Worm (Caenorhabditis elegans) whole organism, young adult: ENCODE measurements around the gene C33F10.1.

Experiments
- B0336.3 ChIP-seq: fragments of 200-800 bp; sonication (Bioruptor generic); IDR thresholded peaks from 2 replicates; pipeline ENCODE4 v1.3.6; 2022; ENCODE audit warnings: missing genetic modification characterization, missing compliant biosample characterization
- F37B4.10 ChIP-seq: fragments of 200-800 bp; sonication (Bioruptor generic); IDR thresholded peaks from 2 replicates; pipeline ENCODE4 v1.3.6; 2022; ENCODE audit warnings: missing genetic modification characterization, missing compliant biosample characterization
- F39B2.1 ChIP-seq: fragments of 200-800 bp; sonication (Bioruptor generic); IDR thresholded peaks from 2 replicates; pipeline ENCODE4 v1.3.6; 2022; ENCODE audit warnings: missing genetic modification reagents, missing genetic modification characterization, missing compliant biosample characterization
- F57A8.1 ChIP-seq: fragments of 200-800 bp; sonication (Bioruptor generic); optimal IDR thresholded peaks from 2 replicates; lab custom pipeline; 2018; ENCODE audit warnings: mild to moderate bottlenecking, missing genetic modification characterization, moderate library complexity, missing compliant biosample characterization
- K11D2.4 ChIP-seq: fragments of 200-800 bp; sonication (Bioruptor generic); IDR thresholded peaks from 2 replicates; pipeline ENCODE4 v1.3.6; 2022; ENCODE audit warnings: missing genetic modification reagents, missing genetic modification characterization, missing compliant biosample characterization
- Y53F4B.3 ChIP-seq: fragments of 200-800 bp; sonication (Bioruptor generic); IDR thresholded peaks from 2 replicates; pipeline ENCODE4 v1.3.6; 2022; ENCODE audit warnings: missing genetic modification reagents, missing genetic modification characterization, missing compliant biosample characterization
- Y56A3A.18 ChIP-seq: fragments of 200-800 bp; sonication (Bioruptor generic); IDR thresholded peaks from 2 replicates; pipeline ENCODE4 v1.3.6; 2022; ENCODE audit warnings: missing genetic modification reagents, missing genetic modification characterization, missing compliant biosample characterization
- Y79H2A.3 ChIP-seq: fragments of 200-800 bp; sonication (Bioruptor generic); conservative IDR thresholded peaks from 2 replicates; pipeline ENCODE4 v1.3.6; 2022; ENCODE audit warnings: missing genetic modification reagents, missing genetic modification characterization, missing compliant biosample characterization
- Y95B8A.8 ChIP-seq: fragments of 200-800 bp; sonication (Bioruptor generic); IDR thresholded peaks from 2 replicates; pipeline ENCODE4 v1.3.6; 2022; ENCODE audit warnings: missing genetic modification reagents, missing genetic modification characterization, missing compliant biosample characterization
- ZK185.1 ChIP-seq: sonication (generic microtip); optimal IDR thresholded peaks from 2 replicates; lab custom pipeline; 2016; ENCODE audit warnings: mild to moderate bottlenecking, missing genetic modification characterization, missing compliant biosample characterization; ENCODE audit not compliant: poor library complexity, severe bottlenecking
- akir-1 ChIP-seq: fragments of 200-800 bp; sonication (Bioruptor generic); optimal IDR thresholded peaks from 2 replicates; lab custom pipeline; 2018; ENCODE audit warnings: mild to moderate bottlenecking, missing genetic modification characterization, moderate library complexity, missing compliant biosample characterization
- attf-6 ChIP-seq: fragments of 200-800 bp; sonication (Bioruptor generic); IDR thresholded peaks from 2 replicates; pipeline ENCODE4 v1.3.6; 2022; ENCODE audit warnings: missing genetic modification reagents, missing genetic modification characterization, missing compliant biosample characterization
- bed-1 ChIP-seq: fragments of 200-800 bp; sonication (Bioruptor generic); IDR thresholded peaks from 2 replicates; pipeline ENCODE4 v1.3.6; 2022; ENCODE audit warnings: missing genetic modification reagents, missing genetic modification characterization, missing compliant biosample characterization
- cebp-2 ChIP-seq: fragments of 200-800 bp; sonication (Bioruptor generic); IDR thresholded peaks from 2 replicates; pipeline ENCODE4 v1.3.6; 2022; ENCODE audit warnings: missing genetic modification characterization, missing compliant biosample characterization
- ceh-100 ChIP-seq: fragments of 200-800 bp; sonication (Bioruptor generic); IDR thresholded peaks from 2 replicates; pipeline ENCODE4 v1.3.6; 2022; ENCODE audit warnings: missing genetic modification reagents, missing genetic modification characterization, missing compliant biosample characterization
- ceh-79 ChIP-seq: sonication (generic microtip); optimal IDR thresholded peaks from 2 replicates; lab custom pipeline; 2017; ENCODE audit warnings: mild to moderate bottlenecking, missing genetic modification characterization, missing compliant biosample characterization
- ceh-91 ChIP-seq: fragments of 200-800 bp; sonication (Bioruptor generic); IDR thresholded peaks from 2 replicates; pipeline ENCODE4 v1.3.6; 2022; ENCODE audit warnings: missing genetic modification reagents, missing genetic modification characterization, missing compliant biosample characterization
- chd-7 ChIP-seq: sonication (generic microtip); optimal IDR thresholded peaks from 2 replicates; lab custom pipeline; 2016; ENCODE audit warnings: mild to moderate bottlenecking, missing genetic modification characterization, moderate library complexity, missing compliant biosample characterization
- dox-1 ChIP-seq: fragments of 200-800 bp; sonication (Bioruptor generic); IDR thresholded peaks from 2 replicates; pipeline ENCODE4 v1.3.6; 2022; ENCODE audit warnings: missing genetic modification reagents, missing genetic modification characterization, missing compliant biosample characterization
- dpff-1 ChIP-seq: sonication (generic microtip); optimal IDR thresholded peaks from 2 replicates; lab custom pipeline; 2017; ENCODE audit warnings: mild to moderate bottlenecking, missing genetic modification characterization, missing compliant biosample characterization
- efl-1 ChIP-seq: fragments of 150-350 bp; optimal IDR thresholded peaks from 2 replicates; lab custom pipeline; 2014; ENCODE audit warnings: missing biosample characterization, missing genetic modification reagents, missing genetic modification characterization
- egl-18 ChIP-seq: fragments of 200-800 bp; sonication (Bioruptor generic); IDR thresholded peaks from 2 replicates; pipeline ENCODE4 v1.3.6; 2022; ENCODE audit warnings: missing genetic modification reagents, missing genetic modification characterization, missing compliant biosample characterization
- egrh-3 ChIP-seq: fragments of 200-800 bp; sonication (Bioruptor generic); IDR thresholded peaks from 2 replicates; pipeline ENCODE4 v1.3.6; 2022; ENCODE audit warnings: missing genetic modification reagents, missing genetic modification characterization, missing compliant biosample characterization
- gei-17 ChIP-seq: fragments of 200-800 bp; sonication (Bioruptor generic); optimal IDR thresholded peaks from 2 replicates; lab custom pipeline; 2018; ENCODE audit warnings: mild to moderate bottlenecking, missing genetic modification characterization, missing compliant biosample characterization
- him-1 ChIP-seq: sonication (generic microtip); optimal IDR thresholded peaks from 2 replicates; lab custom pipeline; 2016; ENCODE audit warnings: missing genotype, missing genetic modification reagents, missing genetic modification characterization, missing compliant biosample characterization
- hlh-26 ChIP-seq: fragments of 200-800 bp; sonication (Bioruptor generic); conservative IDR thresholded peaks from 2 replicates; pipeline ENCODE4 v1.3.6; 2022; ENCODE audit warnings: missing genetic modification reagents, missing genetic modification characterization, missing compliant biosample characterization
- hrde-1 ChIP-seq: sonication (generic microtip); optimal IDR thresholded peaks from 2 replicates; lab custom pipeline; 2016; ENCODE audit warnings: missing genetic modification characterization, mild to moderate bottlenecking, missing compliant biosample characterization, moderate library complexity, missing genotype, missing genetic modification reagents, borderline replicate concordance
- lin-26 ChIP-seq: fragments of 200-800 bp; sonication (Bioruptor generic); IDR thresholded peaks from 2 replicates; pipeline ENCODE4 v1.3.6; 2022; ENCODE audit warnings: missing genetic modification reagents, missing genetic modification characterization, missing compliant biosample characterization
- lin-40 ChIP-seq: sonication (generic microtip); optimal IDR thresholded peaks from 2 replicates; lab custom pipeline; 2016; ENCODE audit warnings: missing genetic modification characterization, mild to moderate bottlenecking, missing compliant biosample characterization, missing genotype, missing genetic modification reagents
- lir-1 ChIP-seq: fragments of 200-800 bp; sonication (Bioruptor generic); conservative IDR thresholded peaks from 2 replicates; pipeline ENCODE4 v1.3.6; 2022; ENCODE audit warnings: missing genetic modification reagents, missing genetic modification characterization, missing compliant biosample characterization
- madf-10 ChIP-seq: sonication (generic microtip); optimal IDR thresholded peaks from 2 replicates; lab custom pipeline; 2016; ENCODE audit warnings: mild to moderate bottlenecking, missing genetic modification characterization, missing compliant biosample characterization
- madf-3 ChIP-seq: fragments of 200-800 bp; sonication (Bioruptor generic); IDR thresholded peaks from 2 replicates; pipeline ENCODE4 v1.3.6; 2022; ENCODE audit warnings: missing genetic modification reagents, missing genetic modification characterization, missing compliant biosample characterization
- mel-28 ChIP-seq: sonication (generic microtip); optimal IDR thresholded peaks from 2 replicates; lab custom pipeline; 2016; ENCODE audit warnings: borderline replicate concordance, mild to moderate bottlenecking, missing genetic modification characterization, missing compliant biosample characterization
- pbrm-1 ChIP-seq: fragments of 200-800 bp; sonication (Bioruptor generic); IDR thresholded peaks from 2 replicates; pipeline ENCODE4 v1.3.6; 2022; ENCODE audit warnings: missing genetic modification reagents, missing genetic modification characterization, missing compliant biosample characterization
- pha-4 ChIP-seq: fragments of 150-350 bp; sonication (generic microtip); optimal IDR thresholded peaks from 2 replicates; lab custom pipeline; 2014; ENCODE audit warnings: missing biosample characterization, missing genetic modification reagents, missing genetic modification characterization
- rec-8 ChIP-seq, 2 experiments: sonication (generic microtip); optimal IDR thresholded peaks; 2 replicates each; lab custom pipeline; 2016; ENCODE audit warnings: mild to moderate bottlenecking in 2 of 2, missing genetic modification characterization in 2 of 2, missing genetic modification reagents in 2 of 2, missing genotype in 2 of 2, missing biosample characterization in 1 of 2, missing compliant biosample characterization in 1 of 2, moderate library complexity in 1 of 2
- repo-1 ChIP-seq: sonication (generic microtip); optimal IDR thresholded peaks from 2 replicates; lab custom pipeline; 2017; ENCODE audit warnings: mild to moderate bottlenecking, missing genetic modification characterization, missing compliant biosample characterization
- sea-2 ChIP-seq: fragments of 200-800 bp; sonication (Bioruptor generic); IDR thresholded peaks from 2 replicates; pipeline ENCODE4 v1.3.6; 2022; ENCODE audit warnings: missing genetic modification characterization, missing compliant biosample characterization
- snpc-1.3 ChIP-seq: sonication (generic microtip); optimal IDR thresholded peaks from 2 replicates; lab custom pipeline; 2017; ENCODE audit warnings: missing genetic modification characterization, mild to moderate bottlenecking, missing compliant biosample characterization, antibody characterized with exemption, moderate library complexity, missing genotype, missing genetic modification reagents; ENCODE audit not compliant: insufficient read depth
- snpc-4 ChIP-seq, 5 experiments: fragments of 150-350 bp in 1 of 5; sonication (generic microtip) in 4 of 5; optimal IDR thresholded peaks; 2 replicates each; lab custom pipeline; 2014 to 2018; ENCODE audit warnings: missing genetic modification characterization in 5 of 5, missing biosample characterization in 3 of 5, antibody characterized with exemption in 2 of 5, mild to moderate bottlenecking in 2 of 5, missing compliant biosample characterization in 2 of 5, missing genotype in 2 of 5, moderate library complexity in 2 of 5, missing genetic modification reagents in 1 of 5
- somi-1 ChIP-seq: fragments of 200-800 bp; sonication (Bioruptor generic); optimal IDR thresholded peaks from 2 replicates; lab custom pipeline; 2018; ENCODE audit warnings: mild to moderate bottlenecking, missing genetic modification characterization, missing compliant biosample characterization
- unc-62 ChIP-seq: fragments of 150-350 bp; optimal IDR thresholded peaks from 2 replicates; lab custom pipeline; 2014; ENCODE audit warnings: missing biosample characterization, missing genetic modification reagents, missing genetic modification characterization
- zfh-2 ChIP-seq: fragments of 200-800 bp; sonication (Bioruptor generic); conservative IDR thresholded peaks from 2 replicates; pipeline ENCODE4 v1.3.6; 2022; ENCODE audit warnings: missing genetic modification reagents, missing genetic modification characterization, missing compliant biosample characterization
- ztf-18 ChIP-seq: sonication (generic microtip); optimal IDR thresholded peaks from 2 replicates; lab custom pipeline; 2016; ENCODE audit warnings: missing genotype, mild to moderate bottlenecking, missing genetic modification characterization, missing compliant biosample characterization
- ztf-26 ChIP-seq: sonication (generic microtip); optimal IDR thresholded peaks from 2 replicates; lab custom pipeline; 2017; ENCODE audit warnings: missing genetic modification characterization, missing compliant biosample characterization

C33F10.1 gene

ce11 chrII:4869793-4870343 lies 35.0 kb downstream of the C33F10.1 start:
- TF ChIP-seq him-1 (tag; lab: Kevin White, UChicago) (no peak), rec-8 (tag; optimal IDR thresholded peaks at IDR 0.05; lab: Kevin White, UChicago) (no peak), hlh-26 (GFP tag; lab: Robert Waterston, UW) (0 out of 2 replicates have a peak, but pooled peaks have one; percentile 11), K11D2.4 (GFP tag; lab: Robert Waterston, UW) (0 out of 2 replicates have a peak, but pooled peaks have one; percentile 46), B0336.3 (GFP tag; lab: Robert Waterston, UW) (no peak), ztf-26 (tag; lab: Kevin White, UChicago) (peak; percentile 1), pha-4 (tag; lab: Kevin White, UChicago) (no peak), zfh-2 (peak; percentile 93), efl-1 (GFP tag; lab: Kevin White, UChicago) (no peak), dpff-1 (no peak), madf-10 (tag; lab: Kevin White, UChicago) (no peak), ztf-18 (tag; lab: Kevin White, UChicago) (no peak), lin-40 (tag; lab: Kevin White, UChicago) (no peak), egrh-3 (GFP tag; lab: Robert Waterston, UW) (peak; percentile 89), lin-26 (GFP tag; lab: Robert Waterston, UW) (0 out of 2 replicates have a peak, but pooled peaks have one; percentile 32), gei-17 (GFP tag; lab: Kevin White, UChicago) (no peak), snpc-4 (GFP tag; optimal IDR thresholded peaks at IDR 0.05; lab: Kevin White, UChicago) (no peak), snpc-4 (tag; optimal IDR thresholded peaks at IDR 0.05; lab: Kevin White, UChicago) (no peak), unc-62 (no peak), pbrm-1 (GFP tag; lab: Robert Waterston, UW) (no peak)

DNA sequence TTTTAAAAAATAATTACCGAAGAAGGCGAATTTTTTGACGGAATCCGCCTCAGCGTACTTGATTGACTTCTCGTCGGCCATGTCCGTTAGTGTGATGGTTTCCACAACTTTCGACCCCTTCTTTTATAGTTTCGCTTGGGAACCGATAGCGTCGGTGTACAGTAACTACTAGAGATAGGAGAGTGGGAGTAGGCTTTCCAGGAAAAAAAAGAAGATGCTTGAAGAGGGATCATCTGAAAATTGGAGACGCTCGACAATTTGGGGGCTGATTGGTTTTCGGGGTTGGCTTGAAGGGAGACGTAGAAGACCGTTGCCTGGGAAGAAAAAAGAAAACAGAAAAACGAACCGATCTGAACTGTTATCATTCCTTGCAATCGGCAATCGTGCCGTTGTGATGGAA lies 35.9 kb downstream of the C33F10.1 start, which contains the start of gene col-20:
TSS of gene col-20 (minus strand) at position 101 of the 400 bp plus-strand sequence.
- TF ChIP-seq madf-3 (no peak), cebp-2 (no peak), gei-17 (GFP tag; lab: Kevin White, UChicago) (no peak), F57A8.1 (GFP tag; lab: Kevin White, UChicago) (no peak), F39B2.1 (no peak), egl-18 (GFP tag; lab: Robert Waterston, UW) (no peak), somi-1 (GFP tag; lab: Kevin White, UChicago) (no peak), hrde-1 (no peak), ceh-91 (GFP tag; lab: Robert Waterston, UW) (no peak), snpc-1.3 (tag; lab: Kevin White, UChicago) (no peak), dox-1 (GFP tag; lab: Robert Waterston, UW) (no peak), repo-1 (tag; lab: Kevin White, UChicago) (no peak), K11D2.4 (GFP tag; lab: Robert Waterston, UW) (no peak), F37B4.10 (GFP tag; lab: Robert Waterston, UW) (no peak), Y95B8A.8 (GFP tag; lab: Robert Waterston, UW) (no peak), akir-1 (no peak)

DNA sequence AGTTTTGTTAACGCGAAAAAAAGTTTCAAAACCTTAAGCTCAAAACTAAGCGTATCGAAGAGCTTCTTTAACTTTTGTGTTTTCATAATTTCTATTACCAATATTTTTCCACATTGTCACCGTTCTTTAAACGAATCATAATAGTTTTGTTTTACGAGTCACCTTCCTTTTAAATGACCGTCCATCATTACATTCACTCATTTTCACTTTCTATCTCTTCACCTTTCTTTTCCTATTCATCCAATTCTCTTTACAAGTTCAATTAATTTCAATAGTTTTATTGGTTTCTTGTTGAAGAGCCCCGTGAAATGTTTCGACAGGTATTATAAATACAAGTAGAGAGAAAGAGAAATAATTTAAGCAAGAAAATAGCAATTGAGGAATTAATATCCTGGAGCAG lies 37.0 kb downstream of the C33F10.1 start:
- TF ChIP-seq pbrm-1 (GFP tag; lab: Robert Waterston, UW) (no peak), Y95B8A.8 (GFP tag; lab: Robert Waterston, UW) (no peak), ZK185.1 (tag; lab: Kevin White, UChicago) (no peak), efl-1 (GFP tag; lab: Kevin White, UChicago) (no peak), attf-6 (GFP tag; lab: Robert Waterston, UW) (no peak), unc-62 (no peak), Y79H2A.3 (GFP tag; lab: Robert Waterston, UW) (no peak), bed-1 (GFP tag; lab: Robert Waterston, UW) (no peak), lir-1 (GFP tag; lab: Robert Waterston, UW) (no peak), cebp-2 (no peak), ceh-79 (tag; lab: Kevin White, UChicago) (no peak), Y56A3A.18 (GFP tag; lab: Robert Waterston, UW) (no peak), ztf-18 (tag; lab: Kevin White, UChicago) (no peak), chd-7 (tag; lab: Kevin White, UChicago) (no peak), Y53F4B.3 (GFP tag; lab: Robert Waterston, UW) (no peak), mel-28 (tag; lab: Kevin White, UChicago) (no peak), ceh-100 (GFP tag; lab: Robert Waterston, UW) (no peak), sea-2 (GFP tag; lab: Robert Waterston, UW) (no peak)
